Worm (Caenorhabditis elegans) whole organism, L2 larva: ENCODE data around the gene old-2.
A peak's percentile ranks its signal among the peaks of the same experiment; 100 is the strongest.

Experiments used
- F13H6.1 ChIP-seq: sonication (generic microtip); optimal IDR thresholded peaks from 2 replicates; lab custom pipeline; 2016; ENCODE audit warnings: missing genetic modification characterization, missing compliant biosample characterization
- R02D3.7 ChIP-seq: fragments of 150-350 bp; optimal IDR thresholded peaks from 2 replicates; lab custom pipeline; 2014; ENCODE audit warnings: missing biosample characterization, missing genetic modification characterization
- alr-1 ChIP-seq: fragments of 150-350 bp; optimal IDR thresholded peaks from 2 replicates; lab custom pipeline; 2014; ENCODE audit warnings: missing biosample characterization, missing genetic modification characterization
- aly-2 ChIP-seq: fragments of 150-350 bp; optimal IDR thresholded peaks from 2 replicates; lab custom pipeline; 2014; ENCODE audit warnings: missing biosample characterization, missing genetic modification characterization
- ama-1 ChIP-seq: fragments of 150-350 bp; optimal IDR thresholded peaks from 2 replicates; lab custom pipeline; 2018; ENCODE audit warnings: inconsistent platforms
- blmp-1 ChIP-seq: sonication (generic microtip); optimal IDR thresholded peaks from 2 replicates; lab custom pipeline; 2017; ENCODE audit warnings: missing genetic modification characterization, mild to moderate bottlenecking, missing compliant biosample characterization, antibody characterized with exemption, moderate library complexity; ENCODE audit not compliant: insufficient read depth
- ceh-16 ChIP-seq: fragments of 150-350 bp; optimal IDR thresholded peaks from 2 replicates; lab custom pipeline; 2014; ENCODE audit warnings: missing biosample characterization, missing genetic modification characterization
- ceh-82 ChIP-seq: fragments of 150-350 bp; optimal IDR thresholded peaks from 2 replicates; lab custom pipeline; 2014; ENCODE audit warnings: missing biosample characterization, missing genetic modification characterization
- dmd-4 ChIP-seq: sonication (generic microtip); optimal IDR thresholded peaks from 2 replicates; lab custom pipeline; 2017; ENCODE audit warnings: missing biosample characterization, missing genetic modification characterization
- elt-1 ChIP-seq: fragments of 150-350 bp; optimal IDR thresholded peaks from 2 replicates; lab custom pipeline; 2014; ENCODE audit warnings: missing biosample characterization, missing genetic modification characterization
- elt-3 ChIP-seq: sonication (generic microtip); optimal IDR thresholded peaks from 2 replicates; lab custom pipeline; 2017; ENCODE audit warnings: missing biosample characterization, missing genetic modification characterization
- fos-1 ChIP-seq: fragments of 150-350 bp; optimal IDR thresholded peaks from 2 replicates; lab custom pipeline; 2014; ENCODE audit warnings: missing biosample characterization, missing genetic modification characterization
- gmeb-1 ChIP-seq: fragments of 150-350 bp; optimal IDR thresholded peaks from 2 replicates; lab custom pipeline; 2014; ENCODE audit warnings: missing biosample characterization, missing genetic modification characterization
- lin-11 ChIP-seq: fragments of 150-350 bp; sonication (generic microtip); optimal IDR thresholded peaks from 2 replicates; lab custom pipeline; 2014; ENCODE audit warnings: missing biosample characterization, missing genetic modification characterization, inconsistent platforms, mixed read lengths
- lin-13 ChIP-seq: fragments of 150-350 bp; optimal IDR thresholded peaks from 2 replicates; lab custom pipeline; 2014; ENCODE audit warnings: missing biosample characterization, missing genetic modification reagents, missing genetic modification characterization
- lin-39 ChIP-seq: fragments of 150-350 bp; optimal IDR thresholded peaks from 2 replicates; lab custom pipeline; 2014; ENCODE audit warnings: missing biosample characterization, missing genetic modification reagents, missing genetic modification characterization
- lsy-2 ChIP-seq, 2 experiments: fragments of 150-350 bp in 1 of 2; sonication (generic microtip) in 1 of 2; optimal IDR thresholded peaks; 2 replicates each; lab custom pipeline; 2014 to 2017; ENCODE audit warnings: missing biosample characterization in 2 of 2, missing genetic modification characterization in 2 of 2
- mdl-1 ChIP-seq, 2 experiments: fragments of 150-350 bp in 1 of 2; sonication (generic microtip) in 1 of 2; optimal IDR thresholded peaks; 2 replicates each; lab custom pipeline; 2017; ENCODE audit warnings: missing biosample characterization in 2 of 2, missing genetic modification characterization in 2 of 2
- nhr-10 ChIP-seq: sonication (generic microtip); optimal IDR thresholded peaks from 2 replicates; lab custom pipeline; 2017; ENCODE audit warnings: missing biosample characterization, missing genetic modification characterization
- nhr-12 ChIP-seq: fragments of 150-350 bp; optimal IDR thresholded peaks from 2 replicates; lab custom pipeline; 2014; ENCODE audit warnings: missing biosample characterization, missing genetic modification characterization
- nhr-129 ChIP-seq: fragments of 150-350 bp; optimal IDR thresholded peaks from 2 replicates; lab custom pipeline; 2014; ENCODE audit warnings: missing biosample characterization, missing genetic modification characterization
- nhr-21 ChIP-seq: fragments of 150-350 bp; optimal IDR thresholded peaks from 2 replicates; lab custom pipeline; 2014; ENCODE audit warnings: missing biosample characterization, missing genetic modification characterization
- nhr-23 ChIP-seq: fragments of 150-350 bp; optimal IDR thresholded peaks from 2 replicates; lab custom pipeline; 2014; ENCODE audit warnings: missing biosample characterization, missing genetic modification reagents, missing genetic modification characterization
- nhr-237 ChIP-seq: fragments of 150-350 bp; optimal IDR thresholded peaks from 2 replicates; lab custom pipeline; 2014; ENCODE audit warnings: missing biosample characterization, missing genetic modification characterization
- nhr-25 ChIP-seq: fragments of 150-350 bp; sonication (generic microtip); optimal IDR thresholded peaks from 3 replicates; lab custom pipeline; 2014; ENCODE audit warnings: missing biosample characterization, missing genetic modification characterization
- nhr-6 ChIP-seq: fragments of 150-350 bp; optimal IDR thresholded peaks from 2 replicates; lab custom pipeline; 2014; ENCODE audit warnings: missing biosample characterization, missing genetic modification characterization
- peb-1 ChIP-seq: fragments of 150-350 bp; optimal IDR thresholded peaks from 2 replicates; lab custom pipeline; 2014; ENCODE audit warnings: missing biosample characterization, missing genetic modification characterization
- skn-1 ChIP-seq: sonication (generic microtip); optimal IDR thresholded peaks from 2 replicates; lab custom pipeline; 2017; ENCODE audit warnings: missing biosample characterization, missing genetic modification characterization
- sma-3 ChIP-seq: sonication (generic microtip); optimal IDR thresholded peaks from 2 replicates; lab custom pipeline; 2016; ENCODE audit warnings: missing genetic modification reagents, missing genetic modification characterization, missing compliant biosample characterization
- sma-9 ChIP-seq, 2 experiments: fragments of 150-350 bp in 1 of 2; sonication (generic microtip) in 1 of 2; optimal IDR thresholded peaks; 2 replicates each; lab custom pipeline; 2014 to 2016; ENCODE audit warnings: missing genetic modification characterization in 2 of 2, mild to moderate bottlenecking in 1 of 2, missing biosample characterization in 1 of 2, missing compliant biosample characterization in 1 of 2, missing genetic modification reagents in 1 of 2, moderate library complexity in 1 of 2
- unc-39 ChIP-seq: fragments of 150-350 bp; optimal IDR thresholded peaks from 2 replicates; lab custom pipeline; 2014; ENCODE audit warnings: missing biosample characterization, missing genetic modification characterization
- unc-55 ChIP-seq: fragments of 150-350 bp; sonication (generic microtip); optimal IDR thresholded peaks from 3 replicates; lab custom pipeline; 2014; ENCODE audit warnings: missing biosample characterization, missing genetic modification reagents, missing genetic modification characterization
- unc-62 ChIP-seq: fragments of 150-350 bp; optimal IDR thresholded peaks from 2 replicates; lab custom pipeline; 2014; ENCODE audit warnings: missing biosample characterization, missing genetic modification reagents, missing genetic modification characterization
- ztf-11 ChIP-seq: sonication (generic microtip); optimal IDR thresholded peaks from 2 replicates; lab custom pipeline; 2017; ENCODE audit warnings: missing biosample characterization, missing genetic modification characterization

The old-2 gene

DNA sequence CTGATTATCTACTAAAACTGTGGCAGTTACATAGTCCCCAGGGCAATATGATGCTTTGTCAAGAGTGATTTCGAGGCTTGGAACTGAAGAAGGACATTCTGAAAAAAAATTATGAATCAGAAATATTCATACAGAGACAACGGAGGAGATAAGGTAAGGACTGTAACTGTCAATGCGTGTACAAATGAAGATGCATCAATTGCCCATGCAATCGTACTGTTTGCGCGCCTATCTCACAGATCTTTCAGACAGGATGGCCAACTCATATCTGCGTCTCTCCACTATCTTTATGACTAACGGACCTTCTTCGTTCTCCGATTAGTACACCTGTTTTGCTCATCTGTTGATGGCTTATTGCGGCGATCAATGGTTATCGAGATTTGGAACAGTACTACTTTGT lies 9.1 kb downstream of the old-2 start, which contains the start of gene ZK938.11:
ZK938.11 (minus strand) TSS at position 101 of the 400 bp plus-strand sequence.
- TF ChIP-seq alr-1 (tag; lab: Kevin White, UChicago) = no peak
- TF ChIP-seq blmp-1 (tag; lab: Kevin White, UChicago) = no peak
- TF ChIP-seq sma-9 (GFP tag; optimal IDR thresholded peaks at IDR 0.05; lab: Kevin White, UChicago) = no peak
- no peak for TF ChIP-seq sma-9 (tag; optimal IDR thresholded peaks at IDR 0.05; lab: Kevin White, UChicago)

DNA sequence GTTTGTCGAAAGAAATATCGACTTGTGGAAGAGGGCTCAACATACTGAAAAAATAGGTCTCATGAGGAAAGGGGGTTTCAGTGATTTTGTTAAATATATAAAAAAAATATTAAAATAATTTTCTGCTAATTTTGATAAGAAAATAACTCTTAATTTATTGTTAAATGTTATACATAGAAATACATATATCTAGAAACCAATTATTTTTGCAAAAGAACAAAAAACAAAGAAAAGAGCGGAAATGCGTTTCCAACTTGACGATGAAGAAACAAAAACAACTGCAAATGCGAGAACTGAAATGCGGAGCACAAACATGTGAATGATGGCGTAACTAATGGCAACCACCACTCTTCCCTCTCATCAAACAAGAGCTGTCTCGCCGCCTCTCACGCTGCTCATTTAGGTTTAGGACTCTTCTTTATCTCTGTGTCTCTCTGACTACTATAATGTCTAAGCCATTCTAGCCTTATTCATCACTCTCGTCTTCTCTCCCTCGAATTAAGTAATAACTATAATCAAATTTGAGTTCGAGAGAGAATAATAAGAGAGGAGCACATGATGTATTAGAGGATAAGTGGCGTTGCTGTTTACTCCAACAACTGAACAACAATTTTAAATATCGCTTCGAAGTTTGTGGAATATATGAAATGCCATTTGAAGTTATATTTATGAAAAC lies 11.0 kb downstream of the old-2 start, which contains the start of gene arrd-4:
arrd-4 (minus strand) TSS at position 51 of the 676 bp plus-strand sequence.
- TF ChIP-seq nhr-237 (tag; lab: Kevin White, UChicago) = no peak
- peak; percentile 6 for TF ChIP-seq lin-11

DNA sequence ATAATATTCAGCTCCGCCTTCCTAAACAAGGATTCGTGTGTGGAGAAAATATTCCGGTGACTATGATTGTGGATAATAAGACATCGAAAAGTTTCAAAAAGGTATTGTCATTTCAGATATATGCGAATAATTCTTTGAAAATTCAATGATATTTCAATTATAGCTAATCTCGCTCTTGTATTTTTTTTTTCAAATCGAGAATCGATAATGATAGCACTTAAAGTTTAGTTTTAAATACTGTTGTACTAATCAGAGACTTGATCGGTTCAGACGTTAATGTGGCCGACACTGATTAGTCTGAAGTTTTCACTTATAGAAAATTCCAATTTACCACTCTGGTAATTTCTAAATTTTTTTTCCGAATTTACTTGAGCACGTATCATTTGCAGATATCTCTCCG lies 13.4 kb downstream of the old-2 start:
- TF ChIP-seq ceh-16 (tag; lab: Kevin White, UChicago) (no peak), nhr-23 (tag; lab: Kevin White, UChicago) (no peak), mdl-1 (tag; optimal IDR thresholded peaks at IDR 0.05; lab: Kevin White, UChicago) (no peak), peb-1 (no peak), F13H6.1 (tag; lab: Kevin White, UChicago) (no peak), sma-3 (GFP tag; lab: Kevin White, UChicago) (no peak), fos-1 (tag; lab: Kevin White, UChicago) (no peak), ztf-11 (tag; lab: Kevin White, UChicago) (no peak), nhr-6 (no peak), gmeb-1 (tag; lab: Kevin White, UChicago) (no peak), skn-1 (tag; lab: Kevin White, UChicago) (no peak), ama-1 (lab: Kevin White, UChicago) (no peak), lsy-2 (tag; optimal IDR thresholded peaks at IDR 0.05; lab: Kevin White, UChicago) (no peak), lin-13 (GFP tag; lab: Kevin White, UChicago) (no peak), nhr-12 (tag; lab: Kevin White, UChicago) (no peak), sma-9 (GFP tag; optimal IDR thresholded peaks at IDR 0.05; lab: Kevin White, UChicago) (no peak), sma-9 (tag; optimal IDR thresholded peaks at IDR 0.05; lab: Kevin White, UChicago) (no peak), unc-55 (GFP tag; lab: Kevin White, UChicago) (no peak), dmd-4 (tag; lab: Kevin White, UChicago) (no peak), nhr-129 (no peak)

DNA sequence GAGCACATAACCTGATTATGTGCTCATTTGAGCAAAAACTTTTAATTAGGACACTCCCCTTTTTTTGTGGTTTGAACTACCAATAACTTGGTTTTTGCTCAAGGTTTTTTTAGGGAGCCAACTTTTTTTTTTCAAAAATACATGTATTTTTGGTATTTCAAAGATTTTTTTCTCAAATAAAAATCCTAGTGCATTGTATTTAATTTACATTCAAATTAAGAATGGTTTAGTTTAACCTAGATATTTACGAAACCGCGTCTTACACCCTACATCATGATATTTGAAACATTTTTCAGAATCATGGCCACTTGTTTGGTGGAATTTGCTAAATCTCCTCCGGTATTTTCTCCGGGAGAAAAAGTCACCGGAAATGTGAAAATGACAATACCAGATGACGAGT lies 14.5 kb downstream of the old-2 start, which contains the start of gene arrd-5:
arrd-5 (plus strand) TSS at position 301 of the 400 bp plus-strand sequence.
- no peak for TF ChIP-seq elt-1 (tag; lab: Kevin White, UChicago)
- TF ChIP-seq ceh-82 = no peak
- no peak for TF ChIP-seq mdl-1 (tag; optimal IDR thresholded peaks at IDR 0.05; lab: Kevin White, UChicago)
- TF ChIP-seq ceh-16 (tag; lab: Kevin White, UChicago) = no peak
- TF ChIP-seq lin-39 (tag; lab: Kevin White, UChicago) = no peak
- TF ChIP-seq fos-1 (tag; lab: Kevin White, UChicago) = no peak
- TF ChIP-seq elt-3 = no peak
- TF ChIP-seq nhr-21 (tag; lab: Kevin White, UChicago) = no peak
- no peak for TF ChIP-seq unc-39 (tag; lab: Kevin White, UChicago)
- no peak for TF ChIP-seq aly-2 (tag; lab: Kevin White, UChicago)
- no peak for TF ChIP-seq lin-13 (GFP tag; lab: Kevin White, UChicago)
- no peak for TF ChIP-seq skn-1 (tag; lab: Kevin White, UChicago)
- no peak for TF ChIP-seq unc-62 (GFP tag; lab: Kevin White, UChicago)
- TF ChIP-seq nhr-23 (tag; lab: Kevin White, UChicago) = no peak
- TF ChIP-seq, all 48 proteins: peak for 0

DNA sequence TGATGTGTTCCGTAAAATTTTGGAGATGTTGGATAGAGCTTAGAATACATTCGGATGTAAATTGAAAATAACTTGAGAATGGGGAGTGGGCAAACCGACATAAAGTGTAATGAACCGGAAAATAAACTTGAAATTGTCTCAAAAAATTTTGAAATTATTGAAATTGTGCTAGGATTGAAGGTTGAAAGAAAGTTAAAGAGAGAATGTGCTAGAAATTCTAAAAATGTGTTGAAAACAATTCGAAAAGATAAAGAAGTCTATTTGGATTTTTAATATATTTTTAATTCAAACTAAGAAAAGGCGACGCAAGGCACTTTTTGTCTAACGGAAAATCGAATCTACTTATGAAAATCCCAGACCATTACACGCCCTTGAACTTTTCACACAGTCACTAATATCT lies 15.5 kb downstream of the old-2 start, which contains the start of gene ZK938.3:
ZK938.3 (minus strand) TSS at position 101 of the 400 bp plus-strand sequence.
- TF ChIP-seq nhr-25 (tag; lab: Kevin White, UChicago) (no peak), ama-1 (lab: Kevin White, UChicago) (no peak), fos-1 (tag; lab: Kevin White, UChicago) (no peak), unc-39 (tag; lab: Kevin White, UChicago) (no peak), nhr-6 (no peak), elt-1 (tag; lab: Kevin White, UChicago) (no peak), ceh-16 (tag; lab: Kevin White, UChicago) (no peak), elt-3 (no peak), R02D3.7 (tag; lab: Kevin White, UChicago) (no peak), skn-1 (tag; lab: Kevin White, UChicago) (no peak), nhr-10 (tag; lab: Kevin White, UChicago) (no peak), alr-1 (tag; lab: Kevin White, UChicago) (no peak), lin-13 (GFP tag; lab: Kevin White, UChicago) (no peak)
